Worm (Caenorhabditis elegans): Measurements from ENCODE around the gene gtf-2F2.

gtf-2F2 gene

ce11 chrV:18990238-18990901 lies 3.4 kb upstream of the gtf-2F2 start, which contains the start of the genes reps-1 and Y39B6A.37 (continued):
- no peak for TF ChIP-seq ets-5 (GFP tag; IDR thresholded peaks at IDR 0.05)
- no peak for TF ChIP-seq pax-3 (tag; optimal IDR thresholded peaks at IDR 0.05)
- TF ChIP-seq grh-1 (GFP tag; IDR thresholded peaks at IDR 0.05) = peak; percentile 70
- no peak for TF ChIP-seq nhr-84 (tag; optimal IDR thresholded peaks at IDR 0.05)
- TF ChIP-seq mef-2 (tag; optimal IDR thresholded peaks at IDR 0.05) = no peak
- peak; percentile 67 for TF ChIP-seq skn-1 (tag; optimal IDR thresholded peaks at IDR 0.05)
- TF ChIP-seq unc-62 (GFP tag; optimal IDR thresholded peaks at IDR 0.05) = no peak
- TF ChIP-seq lin-13 (GFP tag; optimal IDR thresholded peaks at IDR 0.05) = peak; percentile 73
- peak; percentile 80 for TF ChIP-seq tbx-2 (tag; optimal IDR thresholded peaks at IDR 0.05)
- peak; percentile 39 for TF ChIP-seq F16B12.6 (tag; optimal IDR thresholded peaks at IDR 0.05)
- peak in 1 of 2 experiments; percentile 46 for TF ChIP-seq ztf-11 (tag; optimal IDR thresholded peaks at IDR 0.05)
- peak; percentile 72 for TF ChIP-seq irx-1 (tag; optimal IDR thresholded peaks at IDR 0.05)
- TF ChIP-seq zip-4 (GFP tag; optimal IDR thresholded peaks at IDR 0.05) = no peak
- TF ChIP-seq dpl-1 (GFP tag; optimal IDR thresholded peaks at IDR 0.05) = peak; percentile 72 to 82 (median 78)
- TF ChIP-seq ceh-82 (tag; optimal IDR thresholded peaks at IDR 0.05) = peak; percentile 75 to 90 (median 89)
- no peak for TF ChIP-seq ceh-88 (GFP tag; IDR thresholded peaks at IDR 0.05)
- peak; percentile 53 for TF ChIP-seq sup-37 (GFP tag; optimal IDR thresholded peaks at IDR 0.05)
- peak; percentile 78 for TF ChIP-seq nhr-90 (tag; optimal IDR thresholded peaks at IDR 0.05; ENCODE audit: poor library complexity)
- TF ChIP-seq Y116A8C.19 (tag; optimal IDR thresholded peaks at IDR 0.05; ENCODE audit: borderline replicate concordance) = no peak
- TF ChIP-seq nhr-12 (tag; optimal IDR thresholded peaks at IDR 0.05) = no peak
- TF ChIP-seq elt-3 (tag; optimal IDR thresholded peaks at IDR 0.05) = peak in 1 of 6 experiments; percentile 9
- TF ChIP-seq snpc-4 (tag; optimal IDR thresholded peaks at IDR 0.05) = peak; percentile 62
- TF ChIP-seq sox-4 (tag; optimal IDR thresholded peaks at IDR 0.05) = peak; percentile 56
- peak; percentile 17 for TF ChIP-seq nhr-237 (tag; optimal IDR thresholded peaks at IDR 0.05)
- peak; percentile 67 for TF ChIP-seq unc-86 (tag; optimal IDR thresholded peaks at IDR 0.05)
- TF ChIP-seq lir-3 (tag; optimal IDR thresholded peaks at IDR 0.05; ENCODE audit: poor library complexity) = no peak
- no peak for TF ChIP-seq ces-1 (GFP tag; optimal IDR thresholded peaks at IDR 0.05)
- no peak for TF ChIP-seq sptf-1 (tag; optimal IDR thresholded peaks at IDR 0.05)
- no peak for TF ChIP-seq hlh-17 (GFP tag; optimal IDR thresholded peaks at IDR 0.05; ENCODE audit: borderline replicate concordance)
- TF ChIP-seq lin-15B (tag; optimal IDR thresholded peaks at IDR 0.05) = peak; percentile 38
- TF ChIP-seq isw-1 (GFP tag; IDR thresholded peaks at IDR 0.05) = peak; percentile 69
- TF ChIP-seq nhr-28 (tag; optimal IDR thresholded peaks at IDR 0.05) = no peak
- peak; percentile 24 for TF ChIP-seq ztf-4 (tag; optimal IDR thresholded peaks at IDR 0.05)
- TF ChIP-seq mep-1 (tag; optimal IDR thresholded peaks at IDR 0.05) = peak; percentile 88
- peak; percentile 9 for TF ChIP-seq hpl-2 (GFP tag; optimal IDR thresholded peaks at IDR 0.05)
- TF ChIP-seq nhr-76 (tag; optimal IDR thresholded peaks at IDR 0.05) = no peak
- TF ChIP-seq nhr-85 (tag) = peak; percentile 85
- TF ChIP-seq nhr-20 (tag; optimal IDR thresholded peaks at IDR 0.05) = peak; percentile 67
- peak; percentile 79 for TF ChIP-seq mab-9 (GFP tag; IDR thresholded peaks at IDR 0.05)
- peak; percentile 43 for TF ChIP-seq fkh-4 (tag; optimal IDR thresholded peaks at IDR 0.05; ENCODE audit: borderline replicate concordance)
- peak; percentile 53 for TF ChIP-seq aly-2 (tag; optimal IDR thresholded peaks at IDR 0.05)
- peak; percentile 52 for TF ChIP-seq fkh-8 (tag; optimal IDR thresholded peaks at IDR 0.05)
- TF ChIP-seq egl-13 (tag; optimal IDR thresholded peaks at IDR 0.05) = peak; percentile 49
- peak; percentile 77 for TF ChIP-seq dsc-1 (tag; optimal IDR thresholded peaks at IDR 0.05)
- TF ChIP-seq ceh-63 (GFP tag; optimal IDR thresholded peaks at IDR 0.05) = no peak
- TF ChIP-seq unc-30 (tag; optimal IDR thresholded peaks at IDR 0.05) = no peak
- no peak for TF ChIP-seq C34B4.2 (tag; optimal IDR thresholded peaks at IDR 0.05)
- TF ChIP-seq unc-130 (tag; optimal IDR thresholded peaks at IDR 0.05) = peak; percentile 67
- TF ChIP-seq nhr-71 (tag; optimal IDR thresholded peaks at IDR 0.05) = peak; percentile 86
- TF ChIP-seq nhr-47 (tag; optimal IDR thresholded peaks at IDR 0.05) = peak; percentile 89
- TF ChIP-seq swsn-7 (tag; optimal IDR thresholded peaks at IDR 0.05) = peak; percentile 82
- TF ChIP-seq ceh-90 (tag; optimal IDR thresholded peaks at IDR 0.05) = peak; percentile 57
